Worm (Caenorhabditis elegans): ENCODE data around the gene btb-14.

ce11 chrII:12342928-12343327 lies 40.3 kb upstream of the btb-14 start:
- TF ChIP-seq nhr-10 (tag; optimal IDR thresholded peaks at IDR 0.05) (no peak), pha-4 (GFP tag; IDR thresholded peaks at IDR 0.05) (no peak), pha-4 (tag; optimal IDR thresholded peaks at IDR 0.05) (no peak), unc-39 (tag; optimal IDR thresholded peaks at IDR 0.05) (no peak), lir-3 (tag; optimal IDR thresholded peaks at IDR 0.05) (no peak), nhr-77 (tag; optimal IDR thresholded peaks at IDR 0.05) (no peak), zfp-2 (tag; optimal IDR thresholded peaks at IDR 0.05) (no peak), Y5F2A.4 (GFP tag; optimal IDR thresholded peaks at IDR 0.05) (no peak), lin-13 (GFP tag; optimal IDR thresholded peaks at IDR 0.05) (no peak), nhr-237 (tag; optimal IDR thresholded peaks at IDR 0.05) (no peak), ztf-11 (tag; optimal IDR thresholded peaks at IDR 0.05) (no peak), zag-1 (tag; optimal IDR thresholded peaks at IDR 0.05) (no peak)

Measured in whole organism, L4 larva.